Worm (Caenorhabditis elegans) whole organism, late embryonic: ENCODE results near the gene isp-1.

Experiments used
- C08G9.2 ChIP-seq: sonication (generic microtip); optimal IDR thresholded peaks from 2 replicates; lab custom pipeline; 2016; ENCODE audit warnings: mild to moderate bottlenecking, missing genetic modification characterization, moderate library complexity, missing compliant biosample characterization
- C38D4.7 ChIP-seq: fragments of 200-800 bp; sonication (Bioruptor generic); optimal IDR thresholded peaks from 2 replicates; lab custom pipeline; 2018; ENCODE audit warnings: mild to moderate bottlenecking, missing genetic modification characterization, moderate library complexity, missing compliant biosample characterization
- K02D7.2 ChIP-seq: sonication (generic microtip); optimal IDR thresholded peaks from 2 replicates; lab custom pipeline; 2017; ENCODE audit warnings: mild to moderate bottlenecking, missing genetic modification characterization, missing compliant biosample characterization
- K09A11.1 ChIP-seq: sonication (generic microtip); optimal IDR thresholded peaks from 2 replicates; lab custom pipeline; 2017; ENCODE audit warnings: antibody characterized with exemption, mild to moderate bottlenecking, missing genetic modification characterization, missing compliant biosample characterization; ENCODE audit not compliant: insufficient read depth
- Y22D7AL.16 ChIP-seq: sonication (generic microtip); optimal IDR thresholded peaks from 2 replicates; lab custom pipeline; 2016; ENCODE audit warnings: missing genetic modification characterization, missing compliant biosample characterization
- ceh-18 ChIP-seq: sonication (generic microtip); optimal IDR thresholded peaks from 2 replicates; lab custom pipeline; 2016; ENCODE audit warnings: missing genetic modification characterization, missing compliant biosample characterization
- ceh-19 ChIP-seq: fragments of 200-800 bp; sonication (Bioruptor generic); optimal IDR thresholded peaks from 2 replicates; lab custom pipeline; 2018; ENCODE audit warnings: mild to moderate bottlenecking, missing genetic modification characterization, missing compliant biosample characterization
- ceh-22 ChIP-seq: sonication (generic microtip); optimal IDR thresholded peaks from 2 replicates; lab custom pipeline; 2017; ENCODE audit warnings: missing biosample characterization, missing genetic modification characterization
- ceh-24 ChIP-seq: sonication (generic microtip); optimal IDR thresholded peaks from 2 replicates; lab custom pipeline; 2016; ENCODE audit warnings: mild to moderate bottlenecking, missing genetic modification characterization, missing compliant biosample characterization
- ceh-31 ChIP-seq: sonication (generic microtip); optimal IDR thresholded peaks from 2 replicates; lab custom pipeline; 2016; ENCODE audit warnings: missing genetic modification characterization, missing compliant biosample characterization
- ceh-34 ChIP-seq: sonication (generic microtip); optimal IDR thresholded peaks from 2 replicates; lab custom pipeline; 2016; ENCODE audit warnings: mild to moderate bottlenecking, missing genetic modification characterization, missing compliant biosample characterization
- ceh-45 ChIP-seq: fragments of 200-800 bp; sonication (Bioruptor generic); IDR thresholded peaks from 2 replicates; pipeline ENCODE4 v1.3.6; 2022; ENCODE audit warnings: missing genetic modification reagents, missing genetic modification characterization, missing compliant biosample characterization
- dmd-4 ChIP-seq: sonication (generic microtip); optimal IDR thresholded peaks from 2 replicates; lab custom pipeline; 2016; ENCODE audit warnings: borderline replicate concordance, missing genetic modification characterization, missing compliant biosample characterization
- dve-1 ChIP-seq: sonication (generic microtip); optimal IDR thresholded peaks from 2 replicates; lab custom pipeline; 2017; ENCODE audit warnings: antibody characterized with exemption, mild to moderate bottlenecking, missing genetic modification characterization, missing compliant biosample characterization
- fax-1 ChIP-seq: sonication (generic microtip); optimal IDR thresholded peaks from 2 replicates; lab custom pipeline; 2016; ENCODE audit warnings: missing genotype, missing genetic modification characterization, missing compliant biosample characterization
- fkh-10 ChIP-seq: fragments of 150-350 bp; optimal IDR thresholded peaks from 2 replicates; lab custom pipeline; 2014; ENCODE audit warnings: missing biosample characterization, missing genetic modification reagents, missing genetic modification characterization
- fkh-6 ChIP-seq: sonication (generic microtip); optimal IDR thresholded peaks from 2 replicates; lab custom pipeline; 2016; ENCODE audit warnings: missing genetic modification characterization, missing compliant biosample characterization
- hlh-13 ChIP-seq: fragments of 200-800 bp; sonication (Bioruptor generic); optimal IDR thresholded peaks from 2 replicates; lab custom pipeline; 2018; ENCODE audit warnings: mild to moderate bottlenecking, missing genetic modification characterization, missing compliant biosample characterization
- hlh-15 ChIP-seq: sonication (generic microtip); optimal IDR thresholded peaks from 2 replicates; lab custom pipeline; 2016; ENCODE audit warnings: missing genetic modification characterization, missing compliant biosample characterization
- hlh-8 ChIP-seq: sonication (generic microtip); optimal IDR thresholded peaks from 2 replicates; lab custom pipeline; 2016; ENCODE audit warnings: missing genotype, missing genetic modification characterization, missing compliant biosample characterization
- lin-11 ChIP-seq: fragments of 200-800 bp; sonication (Bioruptor generic); optimal IDR thresholded peaks from 2 replicates; lab custom pipeline; 2018; ENCODE audit warnings: mild to moderate bottlenecking, missing genetic modification characterization, missing compliant biosample characterization
- madf-2 ChIP-seq: sonication (generic microtip); optimal IDR thresholded peaks from 2 replicates; lab custom pipeline; 2017; ENCODE audit warnings: missing genetic modification characterization, missing compliant biosample characterization
- nhr-11 ChIP-seq: fragments of 150-350 bp; optimal IDR thresholded peaks from 2 replicates; lab custom pipeline; 2014; ENCODE audit warnings: missing biosample characterization, missing genetic modification characterization
- pat-9 ChIP-seq: fragments of 200-800 bp; sonication (Bioruptor generic); optimal IDR thresholded peaks from 2 replicates; lab custom pipeline; 2018; ENCODE audit warnings: mild to moderate bottlenecking, missing genetic modification characterization, moderate library complexity, missing compliant biosample characterization
- pax-1 ChIP-seq: fragments of 150-350 bp; optimal IDR thresholded peaks from 2 replicates; lab custom pipeline; 2014; ENCODE audit warnings: missing biosample characterization, missing genetic modification characterization
- pha-4 ChIP-seq: fragments of 150-350 bp; optimal IDR thresholded peaks from 2 replicates; lab custom pipeline; 2018; ENCODE audit warnings: missing biosample characterization, missing genetic modification reagents, missing genetic modification characterization
- pros-1 ChIP-seq: fragments of 150-350 bp; optimal IDR thresholded peaks from 2 replicates; lab custom pipeline; 2014; ENCODE audit warnings: missing biosample characterization, missing genetic modification reagents, missing genetic modification characterization
- ref-2 ChIP-seq: sonication (generic microtip); optimal IDR thresholded peaks from 2 replicates; lab custom pipeline; 2016; ENCODE audit warnings: missing genetic modification characterization, missing compliant biosample characterization
- rnt-1 ChIP-seq: sonication (generic microtip); optimal IDR thresholded peaks from 2 replicates; lab custom pipeline; 2016; ENCODE audit warnings: missing genetic modification characterization, missing compliant biosample characterization
- sdc-2 ChIP-seq: sonication (generic microtip); optimal IDR thresholded peaks from 2 replicates; lab custom pipeline; 2016; ENCODE audit warnings: missing genotype, missing genetic modification characterization, missing compliant biosample characterization
- sox-4 ChIP-seq: sonication (generic microtip); optimal IDR thresholded peaks from 2 replicates; lab custom pipeline; 2017; ENCODE audit warnings: mild to moderate bottlenecking, missing genetic modification characterization, inconsistent platforms, missing compliant biosample characterization
- syd-9 ChIP-seq: sonication (generic microtip); optimal IDR thresholded peaks from 2 replicates; lab custom pipeline; 2016; ENCODE audit warnings: mild to moderate bottlenecking, missing genetic modification characterization, moderate library complexity, missing compliant biosample characterization
- tbx-2 ChIP-seq: sonication (generic microtip); optimal IDR thresholded peaks from 2 replicates; lab custom pipeline; 2016; ENCODE audit warnings: missing genetic modification characterization, missing compliant biosample characterization
- tbx-7 ChIP-seq: sonication (generic microtip); optimal IDR thresholded peaks from 2 replicates; lab custom pipeline; 2016; ENCODE audit warnings: missing genotype, missing genetic modification characterization, missing compliant biosample characterization
- ttx-3 ChIP-seq: sonication (generic microtip); optimal IDR thresholded peaks from 2 replicates; lab custom pipeline; 2016; ENCODE audit warnings: missing genetic modification reagents, missing genetic modification characterization, missing compliant biosample characterization
- unc-42 ChIP-seq: sonication (generic microtip); optimal IDR thresholded peaks from 2 replicates; lab custom pipeline; 2016; ENCODE audit warnings: missing genotype, missing genetic modification characterization, missing compliant biosample characterization

The isp-1 gene

ce11 chrIV:8173610-8174009 is 37.8 kb upstream of the isp-1 start:
- TF ChIP-seq hlh-8 (tag; lab: Kevin White, UChicago) (no peak), fkh-10 (GFP tag; lab: Kevin White, UChicago) (no peak), pha-4 (no peak), sdc-2 (tag; lab: Kevin White, UChicago) (no peak)

- TF ChIP-seq C38D4.7 (no peak), ceh-34 (tag; lab: Kevin White, UChicago) (no peak), unc-42 (tag; lab: Kevin White, UChicago) (no peak), hlh-15 (tag; lab: Kevin White, UChicago) (no peak), madf-2 (tag; lab: Kevin White, UChicago) (no peak), rnt-1 (tag; lab: Kevin White, UChicago) (no peak)
These were observed 35.5 kb upstream of the isp-1 start for ce11 chrIV:8171376-8171775.

DNA sequence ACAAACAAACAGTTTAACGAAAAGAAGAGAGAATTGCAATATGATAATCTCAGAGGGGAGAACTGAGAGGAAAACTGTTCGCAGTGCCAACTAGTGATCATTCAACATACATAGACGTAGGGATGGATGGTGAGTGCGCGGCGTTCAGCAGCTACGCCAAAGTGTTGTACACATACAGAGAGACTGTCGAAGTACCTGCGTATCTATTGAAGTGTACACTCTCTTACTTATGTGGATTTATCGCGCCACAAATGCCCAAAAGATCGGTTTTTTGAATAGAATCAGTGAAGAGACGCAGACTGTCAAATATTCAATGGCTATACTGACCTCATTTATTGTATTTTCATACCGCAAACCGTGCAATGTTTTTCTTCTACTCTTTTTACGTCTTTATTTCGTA is 34.4 kb upstream of the isp-1 start:
- TF ChIP-seq pax-1 (no peak), ceh-22 (tag; lab: Kevin White, UChicago) (no peak), dve-1 (peak; percentile 25), ref-2 (peak; percentile 7)

DNA sequence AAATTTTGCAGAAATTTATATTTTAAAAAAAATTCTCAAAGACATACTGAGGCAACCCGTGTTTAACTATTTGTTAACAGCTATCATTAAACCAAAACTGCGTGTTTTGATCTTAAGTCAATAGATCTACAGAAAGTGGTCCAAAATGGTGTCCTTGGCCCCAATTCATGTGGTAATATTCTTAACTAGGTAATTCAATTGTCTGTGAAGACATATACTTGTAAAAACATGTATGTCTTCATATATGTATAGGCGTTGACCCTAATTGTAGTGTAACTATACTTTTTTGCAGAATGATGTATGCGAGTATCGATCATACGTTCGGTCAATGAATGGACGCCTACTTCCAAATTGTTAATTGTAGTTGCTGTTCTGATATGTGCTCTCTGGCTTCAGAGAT is 33.8 kb upstream of the isp-1 start, which contains the start of gene C07G1.15:
C07G1.15 (plus strand) TSS at position 301 of the 400 bp plus-strand sequence.
- TF ChIP-seq ttx-3 (tag; lab: Kevin White, UChicago) (no peak), K02D7.2 (no peak), pros-1 (tag; lab: Kevin White, UChicago) (no peak), lin-11 (no peak), ceh-31 (no peak), C38D4.7 (no peak), unc-42 (tag; lab: Kevin White, UChicago) (no peak), sdc-2 (tag; lab: Kevin White, UChicago) (no peak)

DNA sequence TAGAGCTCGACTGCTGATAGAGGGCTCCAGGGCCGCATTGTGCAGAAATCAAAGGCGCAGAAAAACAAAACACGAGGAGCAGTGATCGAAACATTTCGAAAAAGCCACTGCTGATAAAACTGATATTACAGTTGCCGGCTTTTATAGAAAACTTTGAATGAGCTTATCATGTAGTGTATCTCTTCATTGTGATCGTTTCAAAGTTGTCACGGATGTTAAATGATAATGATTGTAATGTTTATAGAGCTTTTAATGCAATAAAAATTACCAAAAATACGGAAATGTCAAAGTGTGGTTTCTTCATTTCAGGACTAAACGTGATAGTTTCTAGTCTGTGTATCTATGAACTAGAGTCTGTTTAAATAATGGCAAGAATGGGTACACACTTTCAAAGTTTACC is 32.8 kb upstream of the isp-1 start, which contains the start of gene clec-52:
clec-52 (minus strand) TSS at position 101 of the 400 bp plus-strand sequence.
- TF ChIP-seq tbx-7, result no peak
- TF ChIP-seq ceh-24 (tag; lab: Kevin White, UChicago), result no peak
- TF ChIP-seq madf-2 (tag; lab: Kevin White, UChicago), result no peak
- no peak for TF ChIP-seq K09A11.1 (tag; lab: Kevin White, UChicago)
- no peak for TF ChIP-seq ceh-45 (GFP tag; lab: Robert Waterston, UW)
- TF ChIP-seq hlh-15 (tag; lab: Kevin White, UChicago), result no peak
- TF ChIP-seq pha-4, result no peak
- no peak for TF ChIP-seq Y22D7AL.16 (tag; lab: Kevin White, UChicago)
- TF ChIP-seq hlh-13 (GFP tag; lab: Kevin White, UChicago), result no peak
- TF ChIP-seq fkh-6 (tag; lab: Kevin White, UChicago), result no peak
- TF ChIP-seq pros-1 (tag; lab: Kevin White, UChicago), result no peak

- TF ChIP-seq ceh-19 (GFP tag; lab: Kevin White, UChicago) (no peak), hlh-13 (GFP tag; lab: Kevin White, UChicago) (no peak), tbx-2 (tag; lab: Kevin White, UChicago) (no peak), ceh-18 (tag; lab: Kevin White, UChicago) (no peak), C08G9.2 (tag; lab: Kevin White, UChicago) (no peak), ttx-3 (tag; lab: Kevin White, UChicago) (no peak), dmd-4 (no peak), madf-2 (tag; lab: Kevin White, UChicago) (no peak), nhr-11 (no peak), lin-11 (no peak), syd-9 (tag; lab: Kevin White, UChicago) (no peak), pha-4 (no peak), sox-4 (tag; lab: Kevin White, UChicago) (no peak), fkh-6 (tag; lab: Kevin White, UChicago) (no peak), fax-1 (tag; lab: Kevin White, UChicago) (no peak), pat-9 (tag; lab: Kevin White, UChicago) (no peak)
- TF ChIP-seq, all 69 proteins: peak for 0
These were observed 30.1 kb upstream of the isp-1 start, which contains the start of gene B0218.7 for ce11 chrIV:8165950-8166349. B0218.7 (minus strand) TSS chrIV:8166050.
